Worm (Caenorhabditis elegans) whole organism, young adult: ENCODE results near the gene sand-1.

Experiments
- B0261.1 ChIP-seq: sonication (generic microtip); optimal IDR thresholded peaks from 2 replicates; lab custom pipeline; 2016; ENCODE audit warnings: mild to moderate bottlenecking, missing genetic modification characterization, moderate library complexity, missing compliant biosample characterization
- D2030.7 ChIP-seq: fragments of 200-800 bp; sonication (Bioruptor generic); IDR thresholded peaks from 2 replicates; pipeline ENCODE4 v1.3.6; 2022; ENCODE audit warnings: missing genetic modification reagents, missing genetic modification characterization, missing compliant biosample characterization
- F10E7.11 ChIP-seq: sonication (generic microtip); optimal IDR thresholded peaks from 2 replicates; lab custom pipeline; 2017; ENCODE audit warnings: mild to moderate bottlenecking, missing genetic modification characterization, moderate library complexity, missing compliant biosample characterization
- F22D6.2 ChIP-seq: sonication (generic microtip); optimal IDR thresholded peaks from 2 replicates; lab custom pipeline; 2016; ENCODE audit warnings: mild to moderate bottlenecking, missing genetic modification characterization, missing compliant biosample characterization
- F37B4.10 ChIP-seq: fragments of 200-800 bp; sonication (Bioruptor generic); IDR thresholded peaks from 2 replicates; pipeline ENCODE4 v1.3.6; 2022; ENCODE audit warnings: missing genetic modification characterization, missing compliant biosample characterization
- F52B5.7 ChIP-seq: sonication (generic microtip); optimal IDR thresholded peaks from 2 replicates; lab custom pipeline; 2016; ENCODE audit warnings: mild to moderate bottlenecking, missing genetic modification characterization, missing compliant biosample characterization
- K12H6.12 ChIP-seq: fragments of 200-800 bp; sonication (Bioruptor generic); optimal IDR thresholded peaks from 2 replicates; lab custom pipeline; 2018; ENCODE audit warnings: mild to moderate bottlenecking, missing genetic modification characterization, missing compliant biosample characterization
- T26A5.8 ChIP-seq: sonication (generic microtip); optimal IDR thresholded peaks from 2 replicates; lab custom pipeline; 2016; ENCODE audit warnings: missing genetic modification characterization, missing compliant biosample characterization
- Y53F4B.3 ChIP-seq: fragments of 200-800 bp; sonication (Bioruptor generic); IDR thresholded peaks from 2 replicates; pipeline ENCODE4 v1.3.6; 2022; ENCODE audit warnings: missing genetic modification reagents, missing genetic modification characterization, missing compliant biosample characterization
- Y56A3A.18 ChIP-seq: fragments of 200-800 bp; sonication (Bioruptor generic); IDR thresholded peaks from 2 replicates; pipeline ENCODE4 v1.3.6; 2022; ENCODE audit warnings: missing genetic modification reagents, missing genetic modification characterization, missing compliant biosample characterization
- Y67H2A.10 ChIP-seq: fragments of 200-800 bp; sonication (Bioruptor generic); conservative IDR thresholded peaks from 2 replicates; pipeline ENCODE4 v1.3.6; 2022; ENCODE audit warnings: missing genetic modification reagents, missing genetic modification characterization, missing compliant biosample characterization
- Y79H2A.3 ChIP-seq: fragments of 200-800 bp; sonication (Bioruptor generic); conservative IDR thresholded peaks from 2 replicates; pipeline ENCODE4 v1.3.6; 2022; ENCODE audit warnings: missing genetic modification reagents, missing genetic modification characterization, missing compliant biosample characterization
- ZK185.1 ChIP-seq: sonication (generic microtip); optimal IDR thresholded peaks from 2 replicates; lab custom pipeline; 2016; ENCODE audit warnings: mild to moderate bottlenecking, missing genetic modification characterization, missing compliant biosample characterization; ENCODE audit not compliant: poor library complexity, severe bottlenecking
- aptf-2 ChIP-seq: fragments of 200-800 bp; sonication (Bioruptor generic); conservative IDR thresholded peaks from 2 replicates; pipeline ENCODE4 v1.3.6; 2022; ENCODE audit warnings: missing genetic modification reagents, missing genetic modification characterization, missing compliant biosample characterization
- atf-7 ChIP-seq: sonication (generic microtip); optimal IDR thresholded peaks from 2 replicates; lab custom pipeline; 2017; ENCODE audit warnings: mild to moderate bottlenecking, missing genetic modification characterization, missing compliant biosample characterization
- attf-5 ChIP-seq: fragments of 200-800 bp; sonication (Bioruptor generic); optimal IDR thresholded peaks from 2 replicates; lab custom pipeline; 2018; ENCODE audit warnings: mild to moderate bottlenecking, missing genetic modification characterization, missing compliant biosample characterization
- bed-2 ChIP-seq: fragments of 200-800 bp; sonication (Bioruptor generic); IDR thresholded peaks from 2 replicates; pipeline ENCODE4 v1.3.6; 2022; ENCODE audit warnings: missing genetic modification reagents, missing genetic modification characterization, missing compliant biosample characterization
- ceh-27 ChIP-seq: fragments of 200-800 bp; sonication (Bioruptor generic); optimal IDR thresholded peaks from 2 replicates; lab custom pipeline; 2018; ENCODE audit warnings: mild to moderate bottlenecking, missing genetic modification characterization, moderate library complexity, missing compliant biosample characterization
- dox-1 ChIP-seq: fragments of 200-800 bp; sonication (Bioruptor generic); IDR thresholded peaks from 2 replicates; pipeline ENCODE4 v1.3.6; 2022; ENCODE audit warnings: missing genetic modification reagents, missing genetic modification characterization, missing compliant biosample characterization
- egl-44 ChIP-seq: fragments of 200-800 bp; sonication (Bioruptor generic); IDR thresholded peaks from 2 replicates; pipeline ENCODE4 v1.3.6; 2022; ENCODE audit warnings: missing genetic modification reagents, missing genetic modification characterization, missing compliant biosample characterization
- egrh-3 ChIP-seq: fragments of 200-800 bp; sonication (Bioruptor generic); IDR thresholded peaks from 2 replicates; pipeline ENCODE4 v1.3.6; 2022; ENCODE audit warnings: missing genetic modification reagents, missing genetic modification characterization, missing compliant biosample characterization
- gei-17 ChIP-seq: fragments of 200-800 bp; sonication (Bioruptor generic); optimal IDR thresholded peaks from 2 replicates; lab custom pipeline; 2018; ENCODE audit warnings: mild to moderate bottlenecking, missing genetic modification characterization, missing compliant biosample characterization
- hmg-1.2 ChIP-seq: fragments of 200-800 bp; sonication (Bioruptor generic); IDR thresholded peaks from 2 replicates; pipeline ENCODE4 v1.3.6; 2022; ENCODE audit warnings: missing genetic modification reagents, missing genetic modification characterization, missing compliant biosample characterization
- hrde-1 ChIP-seq: sonication (generic microtip); optimal IDR thresholded peaks from 2 replicates; lab custom pipeline; 2016; ENCODE audit warnings: missing genetic modification characterization, mild to moderate bottlenecking, missing compliant biosample characterization, moderate library complexity, missing genotype, missing genetic modification reagents, borderline replicate concordance
- let-526 ChIP-seq: fragments of 200-800 bp; sonication (Bioruptor generic); IDR thresholded peaks from 2 replicates; pipeline ENCODE4 v1.3.6; 2022; ENCODE audit warnings: missing genetic modification reagents, missing genetic modification characterization, missing compliant biosample characterization
- let-607 ChIP-seq, 2 experiments: fragments of 200-800 bp in 1 of 2; sonication (Bioruptor generic) in 1 of 2; sonication (generic microtip) in 1 of 2; optimal IDR thresholded peaks; 2 replicates each; lab custom pipeline; 2016 to 2018; ENCODE audit warnings: mild to moderate bottlenecking in 2 of 2, missing compliant biosample characterization in 2 of 2, missing genetic modification characterization in 2 of 2, moderate library complexity in 2 of 2, missing genotype in 1 of 2
- lin-54 ChIP-seq: fragments of 200-800 bp; sonication (Bioruptor generic); optimal IDR thresholded peaks from 2 replicates; lab custom pipeline; 2018; ENCODE audit warnings: mild to moderate bottlenecking, missing genetic modification characterization, missing compliant biosample characterization
- lir-1 ChIP-seq: fragments of 200-800 bp; sonication (Bioruptor generic); conservative IDR thresholded peaks from 2 replicates; pipeline ENCODE4 v1.3.6; 2022; ENCODE audit warnings: missing genetic modification reagents, missing genetic modification characterization, missing compliant biosample characterization
- madf-10 ChIP-seq: sonication (generic microtip); optimal IDR thresholded peaks from 2 replicates; lab custom pipeline; 2016; ENCODE audit warnings: mild to moderate bottlenecking, missing genetic modification characterization, missing compliant biosample characterization
- mcd-1 ChIP-seq: fragments of 200-800 bp; sonication (Bioruptor generic); IDR thresholded peaks from 2 replicates; pipeline ENCODE4 v1.3.6; 2022; ENCODE audit warnings: missing genetic modification reagents, missing genetic modification characterization, missing compliant biosample characterization
- mxl-1 ChIP-seq: sonication (generic microtip); optimal IDR thresholded peaks from 2 replicates; lab custom pipeline; 2016; ENCODE audit warnings: missing genetic modification characterization, missing compliant biosample characterization
- nfya-1 ChIP-seq: sonication (generic microtip); optimal IDR thresholded peaks from 2 replicates; lab custom pipeline; 2017; ENCODE audit warnings: antibody characterized with exemption, missing compliant biosample characterization, missing genetic modification characterization, borderline replicate concordance; ENCODE audit not compliant: insufficient read depth
- nfyb-1 ChIP-seq: fragments of 200-800 bp; sonication (Bioruptor generic); IDR thresholded peaks from 2 replicates; pipeline ENCODE4 v1.3.6; 2022; ENCODE audit warnings: missing genetic modification reagents, missing genetic modification characterization, missing compliant biosample characterization
- nhr-80 ChIP-seq: sonication (generic microtip); optimal IDR thresholded peaks from 2 replicates; lab custom pipeline; 2016; ENCODE audit warnings: missing genetic modification characterization, missing compliant biosample characterization
- nhr-90 ChIP-seq: sonication (generic microtip); optimal IDR thresholded peaks from 2 replicates; lab custom pipeline; 2016; ENCODE audit warnings: missing genotype, mild to moderate bottlenecking, missing genetic modification characterization, missing compliant biosample characterization
- pha-4 ChIP-seq: fragments of 150-350 bp; sonication (generic microtip); optimal IDR thresholded peaks from 2 replicates; lab custom pipeline; 2014; ENCODE audit warnings: missing biosample characterization, missing genetic modification reagents, missing genetic modification characterization
- rpc-1 ChIP-seq, 2 experiments: fragments of 150-350 bp in 1 of 2; sonication (generic microtip) in 1 of 2; optimal IDR thresholded peaks; 2 replicates each; lab custom pipeline; 2014 to 2018; ENCODE audit warnings: missing biosample characterization in 1 of 2, missing genetic modification characterization in 1 of 2, missing genetic modification reagents in 1 of 2, missing genotype in 1 of 2
- sdz-38 ChIP-seq: sonication (generic microtip); optimal IDR thresholded peaks from 2 replicates; lab custom pipeline; 2016; ENCODE audit warnings: missing genotype, missing genetic modification characterization, missing compliant biosample characterization
- snpc-1.1 ChIP-seq: sonication (generic microtip); optimal IDR thresholded peaks from 2 replicates; lab custom pipeline; 2017; ENCODE audit warnings: missing genetic modification characterization, mild to moderate bottlenecking, missing compliant biosample characterization, antibody characterized with exemption, moderate library complexity, missing genotype, missing genetic modification reagents; ENCODE audit not compliant: insufficient read depth
- snpc-1.3 ChIP-seq: sonication (generic microtip); optimal IDR thresholded peaks from 2 replicates; lab custom pipeline; 2017; ENCODE audit warnings: missing genetic modification characterization, mild to moderate bottlenecking, missing compliant biosample characterization, antibody characterized with exemption, moderate library complexity, missing genotype, missing genetic modification reagents; ENCODE audit not compliant: insufficient read depth
- tlf-1 ChIP-seq: fragments of 200-800 bp; sonication (Bioruptor generic); optimal IDR thresholded peaks from 2 replicates; lab custom pipeline; 2018; ENCODE audit warnings: mild to moderate bottlenecking, missing genetic modification characterization, missing compliant biosample characterization
- xnd-1 ChIP-seq: sonication (generic microtip); optimal IDR thresholded peaks from 2 replicates; lab custom pipeline; 2016; ENCODE audit warnings: missing genotype, missing genetic modification reagents, missing genetic modification characterization, missing compliant biosample characterization
- zfh-2 ChIP-seq: fragments of 200-800 bp; sonication (Bioruptor generic); conservative IDR thresholded peaks from 2 replicates; pipeline ENCODE4 v1.3.6; 2022; ENCODE audit warnings: missing genetic modification reagents, missing genetic modification characterization, missing compliant biosample characterization
- zim-3 ChIP-seq: sonication (generic microtip); optimal IDR thresholded peaks from 2 replicates; lab custom pipeline; 2017; ENCODE audit warnings: mild to moderate bottlenecking, missing genetic modification characterization, moderate library complexity, missing compliant biosample characterization
- ztf-18 ChIP-seq: sonication (generic microtip); optimal IDR thresholded peaks from 2 replicates; lab custom pipeline; 2016; ENCODE audit warnings: missing genotype, mild to moderate bottlenecking, missing genetic modification characterization, missing compliant biosample characterization
- ztf-25 ChIP-seq: fragments of 200-800 bp; sonication (Bioruptor generic); IDR thresholded peaks from 2 replicates; pipeline ENCODE4 v1.3.6; 2022; ENCODE audit warnings: missing genetic modification reagents, missing genetic modification characterization, missing compliant biosample characterization
- ztf-3 ChIP-seq: fragments of 200-800 bp; sonication (Bioruptor generic); optimal IDR thresholded peaks from 2 replicates; lab custom pipeline; 2018; ENCODE audit warnings: mild to moderate bottlenecking, missing genetic modification characterization, missing compliant biosample characterization
- ztf-6 ChIP-seq: fragments of 200-800 bp; sonication (Bioruptor generic); IDR thresholded peaks from 2 replicates; pipeline ENCODE4 v1.3.6; 2022; ENCODE audit warnings: missing genetic modification reagents, missing genetic modification characterization, missing compliant biosample characterization

The sand-1 gene

ce11 chrIV:5344168-5344567 is 22.5 kb upstream of the sand-1 start (continued):
- TF ChIP-seq sdz-38 (no peak), bed-2 (GFP tag; lab: Robert Waterston, UW) (no peak), F22D6.2 (tag; lab: Kevin White, UChicago) (no peak), zfh-2 (GFP tag; lab: Robert Waterston, UW) (no peak), nfyb-1 (GFP tag; lab: Robert Waterston, UW) (0 out of 2 replicates have a peak, but pooled peaks have one; percentile 36), F52B5.7 (no peak), mcd-1 (GFP tag; lab: Robert Waterston, UW) (no peak), pha-4 (tag; lab: Kevin White, UChicago) (no peak), snpc-1.1 (peak; percentile 87), xnd-1 (tag; lab: Kevin White, UChicago) (no peak), ZK185.1 (tag; lab: Kevin White, UChicago) (no peak), ztf-18 (tag; lab: Kevin White, UChicago) (peak; percentile 30), egl-44 (GFP tag; lab: Robert Waterston, UW) (no peak), lin-54 (GFP tag; lab: Kevin White, UChicago) (peak; percentile 41), F37B4.10 (GFP tag; lab: Robert Waterston, UW) (no peak), nhr-90 (tag; lab: Kevin White, UChicago) (peak; percentile 4), K12H6.12 (tag; lab: Kevin White, UChicago) (no peak), snpc-1.3 (peak; percentile 36), dox-1 (no peak), ceh-27 (GFP tag; lab: Kevin White, UChicago) (no peak), rpc-1 (optimal IDR thresholded peaks at IDR 0.05; lab: Kevin White, UChicago) (peak; percentile 55), rpc-1 (tag; optimal IDR thresholded peaks at IDR 0.05; lab: Kevin White, UChicago) (peak; percentile 79), egrh-3 (GFP tag; lab: Robert Waterston, UW) (no peak), ztf-3 (no peak), hrde-1 (no peak), T26A5.8 (tag; lab: Kevin White, UChicago) (no peak), lir-1 (GFP tag; lab: Robert Waterston, UW) (no peak), ztf-25 (no peak), hmg-1.2 (GFP tag; lab: Robert Waterston, UW) (no peak; the same call in 1 of the 2 replicates), Y56A3A.18 (GFP tag; lab: Robert Waterston, UW) (no peak), Y67H2A.10 (GFP tag; lab: Robert Waterston, UW) (no peak), ztf-6 (GFP tag; lab: Robert Waterston, UW) (no peak), madf-10 (no peak), aptf-2 (GFP tag; lab: Robert Waterston, UW) (no peak), atf-7 (peak; percentile 0), Y79H2A.3 (GFP tag; lab: Robert Waterston, UW) (no peak), F10E7.11 (no peak), mxl-1 (no peak), let-607 (tag; optimal IDR thresholded peaks at IDR 0.05; lab: Kevin White, UChicago) (no peak), nhr-80 (tag; lab: Kevin White, UChicago) (peak; percentile 21), let-526 (GFP tag; lab: Robert Waterston, UW) (no peak), D2030.7 (GFP tag; lab: Robert Waterston, UW) (peak; percentile 45; the same call in 1 of the 2 replicates), gei-17 (GFP tag; lab: Kevin White, UChicago) (no peak), nfya-1 (tag; lab: Kevin White, UChicago) (no peak), attf-5 (GFP tag; lab: Kevin White, UChicago) (no peak), B0261.1 (peak; percentile 68), zim-3 (tag; lab: Kevin White, UChicago) (no peak), tlf-1 (GFP tag; lab: Kevin White, UChicago) (no peak), Y53F4B.3 (no peak)
